Fruit fly (Drosophila melanogaster) whole organism, embryonic: Measurements from ENCODE around the gene CG42324.

Experiments used
- Abd-B ChIP-seq: fragments of 200-800 bp; sonication (Bioruptor generic); optimal IDR thresholded peaks from 2 replicates; lab custom pipeline; 2018; ENCODE audit warnings: missing biosample characterization, mild to moderate bottlenecking, missing genetic modification characterization, moderate library complexity
- Atf6 ChIP-seq: fragments of 200-800 bp; sonication (Bioruptor generic); IDR thresholded peaks from 2 replicates; pipeline ENCODE4 v1.3.6; 2022; ENCODE audit warnings: missing biosample characterization, missing genetic modification characterization
- B-H1 ChIP-seq: fragments of 200-800 bp; sonication (Bioruptor generic); IDR thresholded peaks from 3 replicates; pipeline ENCODE4 v1.3.6; 2022; ENCODE audit warnings: missing biosample characterization, missing genetic modification characterization
- CG10543 ChIP-seq: fragments of 200-800 bp; sonication (Bioruptor generic); optimal IDR thresholded peaks from 3 replicates; lab custom pipeline; 2017; ENCODE audit warnings: missing biosample characterization, mild to moderate bottlenecking, missing genetic modification characterization, moderate library complexity
- CG10979 ChIP-seq: fragments of 200-800 bp; sonication (Bioruptor generic); optimal IDR thresholded peaks from 2 replicates; lab custom pipeline; 2018; ENCODE audit warnings: missing biosample characterization, mild to moderate bottlenecking, missing genetic modification characterization, moderate library complexity
- CG11085 ChIP-seq: fragments of 200-800 bp; sonication (Bioruptor generic); IDR thresholded peaks from 2 replicates; pipeline ENCODE4 v1.3.6; 2022; ENCODE audit warnings: missing biosample characterization, missing genetic modification characterization
- CG13624 ChIP-seq: fragments of 200-800 bp; sonication (Bioruptor generic); optimal IDR thresholded peaks from 2 replicates; lab custom pipeline; 2016; ENCODE audit warnings: missing biosample characterization, missing genetic modification characterization
- CG16863 ChIP-seq: fragments of 200-800 bp; sonication (Bioruptor generic); optimal IDR thresholded peaks from 3 replicates; lab custom pipeline; 2016; ENCODE audit warnings: missing biosample characterization, missing genetic modification characterization
- CG17359 ChIP-seq: fragments of 200-800 bp; sonication (Bioruptor generic); optimal IDR thresholded peaks from 3 replicates; lab custom pipeline; 2018; ENCODE audit warnings: missing biosample characterization, mild to moderate bottlenecking, missing genetic modification characterization, moderate library complexity
- CG18619 ChIP-seq: fragments of 200-800 bp; sonication (Bioruptor generic); optimal IDR thresholded peaks from 3 replicates; lab custom pipeline; 2017; ENCODE audit warnings: missing biosample characterization, mild to moderate bottlenecking, missing genetic modification characterization
- CG3065 ChIP-seq: fragments of 200-800 bp; sonication (Bioruptor generic); optimal IDR thresholded peaks from 2 replicates; lab custom pipeline; 2016; ENCODE audit warnings: missing biosample characterization, missing genetic modification characterization
- CG4854 ChIP-seq: fragments of 200-800 bp; sonication (Bioruptor generic); optimal IDR thresholded peaks from 2 replicates; lab custom pipeline; 2016; ENCODE audit warnings: missing biosample characterization, missing genetic modification characterization, inconsistent platforms
- CG6254 ChIP-seq: fragments of 200-800 bp; sonication (Bioruptor generic); optimal IDR thresholded peaks from 3 replicates; lab custom pipeline; 2017; ENCODE audit warnings: mild to moderate bottlenecking, missing biosample characterization, missing genetic modification reagents, missing genetic modification characterization
- CG6854 ChIP-seq: fragments of 200-800 bp; sonication (Bioruptor generic); optimal IDR thresholded peaks from 3 replicates; lab custom pipeline; 2017; ENCODE audit warnings: missing biosample characterization, mild to moderate bottlenecking, missing genetic modification characterization
- CG7271 ChIP-seq: fragments of 200-800 bp; sonication (Bioruptor generic); optimal IDR thresholded peaks from 2 replicates; lab custom pipeline; 2018; ENCODE audit warnings: missing biosample characterization, mild to moderate bottlenecking, missing genetic modification characterization, moderate library complexity
- CG7928 ChIP-seq: fragments of 200-800 bp; sonication (Bioruptor generic); optimal IDR thresholded peaks from 2 replicates; lab custom pipeline; 2017; ENCODE audit warnings: missing biosample characterization, mild to moderate bottlenecking, missing genetic modification characterization
- CG9727 ChIP-seq: fragments of 200-800 bp; sonication (Bioruptor generic); optimal IDR thresholded peaks from 3 replicates; lab custom pipeline; 2017; ENCODE audit warnings: missing biosample characterization, mild to moderate bottlenecking, missing genetic modification characterization
- CG9797 ChIP-seq: fragments of 200-800 bp; sonication (Bioruptor generic); optimal IDR thresholded peaks from 3 replicates; lab custom pipeline; 2018; ENCODE audit warnings: missing biosample characterization, mild to moderate bottlenecking, missing genetic modification characterization
- CG9817 ChIP-seq: fragments of 200-800 bp; sonication (Bioruptor generic); optimal IDR thresholded peaks from 2 replicates; lab custom pipeline; 2018; ENCODE audit warnings: missing biosample characterization, mild to moderate bottlenecking, missing genetic modification characterization, moderate library complexity
- CG9932 ChIP-seq: fragments of 200-800 bp; sonication (Bioruptor generic); IDR thresholded peaks from 2 replicates; pipeline ENCODE4 v1.3.6; 2022; ENCODE audit warnings: missing biosample characterization, missing genetic modification characterization
- Camta ChIP-seq: fragments of 200-800 bp; sonication (Bioruptor generic); optimal IDR thresholded peaks from 2 replicates; lab custom pipeline; 2016; ENCODE audit warnings: missing biosample characterization, missing genetic modification characterization
- CrebB ChIP-seq: fragments of 200-800 bp; sonication (Bioruptor generic); optimal IDR thresholded peaks from 3 replicates; lab custom pipeline; 2018; ENCODE audit warnings: missing biosample characterization, mild to moderate bottlenecking, missing genetic modification characterization
- Doc3 ChIP-seq: fragments of 200-800 bp; sonication (Bioruptor generic); IDR thresholded peaks from 3 replicates; pipeline ENCODE4 v1.3.6; 2022; ENCODE audit warnings: missing biosample characterization, missing genetic modification characterization; ENCODE audit not compliant: partially characterized antibody
- Dp ChIP-seq: fragments of 200-800 bp; sonication (Bioruptor generic); optimal IDR thresholded peaks from 2 replicates; lab custom pipeline; 2018; ENCODE audit warnings: missing biosample characterization, mild to moderate bottlenecking, missing genetic modification characterization, moderate library complexity
- Eip74EF ChIP-seq, 2 experiments: fragments of 200-800 bp in 1 of 2; fragments of >200 bp in 1 of 2; sonication (Bioruptor generic) in 1 of 2; optimal IDR thresholded peaks; 2 replicates each; lab custom pipeline; 2017 to 2019; ENCODE audit warnings: missing biosample characterization in 2 of 2, missing genetic modification characterization in 2 of 2, mild to moderate bottlenecking in 1 of 2, moderate library complexity in 1 of 2
- MTF-1 ChIP-seq: fragments of 200-800 bp; sonication (Bioruptor generic); optimal IDR thresholded peaks from 2 replicates; lab custom pipeline; 2018; ENCODE audit warnings: missing biosample characterization, mild to moderate bottlenecking, missing genetic modification characterization, borderline replicate concordance
- NC2β ChIP-seq: fragments of 200-800 bp; sonication (Bioruptor generic); optimal IDR thresholded peaks from 2 replicates; lab custom pipeline; 2016; ENCODE audit warnings: missing biosample characterization, missing genetic modification characterization
- PHDP ChIP-seq: fragments of 200-800 bp; sonication (Bioruptor generic); optimal IDR thresholded peaks from 3 replicates; lab custom pipeline; 2018; ENCODE audit warnings: missing biosample characterization, mild to moderate bottlenecking, missing genetic modification characterization, moderate library complexity
- Pdp1 ChIP-seq, 2 experiments: fragments of 200-800 bp; sonication (Bioruptor generic); optimal IDR thresholded peaks; 3 replicates each; lab custom pipeline; 2016; ENCODE audit warnings: missing biosample characterization in 2 of 2, missing genetic modification characterization in 2 of 2, mild to moderate bottlenecking in 1 of 2, moderate library complexity in 1 of 2
- Xbp1 ChIP-seq: fragments of 200-800 bp; sonication (Bioruptor generic); optimal IDR thresholded peaks from 3 replicates; lab custom pipeline; 2016; ENCODE audit warnings: missing biosample characterization, mild to moderate bottlenecking, missing genetic modification characterization
- bsh ChIP-seq, 2 experiments: fragments of 200-800 bp; sonication (Bioruptor generic); optimal IDR thresholded peaks; 2 replicates each; lab custom pipeline; 2017 to 2018; ENCODE audit warnings: mild to moderate bottlenecking in 2 of 2, missing biosample characterization in 2 of 2, missing genetic modification characterization in 2 of 2, moderate library complexity in 1 of 2
- chif ChIP-seq, 2 experiments: fragments of 200-800 bp; sonication (Bioruptor generic); optimal IDR thresholded peaks; 3 replicates each; lab custom pipeline; 2016; ENCODE audit warnings: missing biosample characterization in 2 of 2, missing genetic modification characterization in 2 of 2
- ems ChIP-seq: fragments of 200-800 bp; sonication (Bioruptor generic); optimal IDR thresholded peaks from 3 replicates; lab custom pipeline; 2016; ENCODE audit warnings: missing biosample characterization, missing genetic modification characterization
- eve ChIP-seq, 2 experiments: fragments of >200 bp; optimal IDR thresholded peaks; 2 replicates each; lab custom pipeline; 2017; ENCODE audit warnings: missing biosample characterization in 2 of 2, missing genetic modification characterization in 2 of 2
- ftz-f1 ChIP-seq: fragments of 200-800 bp; sonication (Bioruptor generic); optimal IDR thresholded peaks from 2 replicates; lab custom pipeline; 2016; ENCODE audit warnings: missing biosample characterization, missing genetic modification characterization
- grau ChIP-seq: fragments of 200-800 bp; optimal IDR thresholded peaks from 3 replicates; lab custom pipeline; 2019; ENCODE audit warnings: missing biosample characterization, mild to moderate bottlenecking, missing genetic modification characterization, moderate library complexity
- grn ChIP-seq: fragments of 200-800 bp; sonication (Bioruptor generic); optimal IDR thresholded peaks from 3 replicates; lab custom pipeline; 2017; ENCODE audit warnings: missing biosample characterization, missing genetic modification characterization
- kay ChIP-seq: fragments of 200-800 bp; sonication (Bioruptor generic); optimal IDR thresholded peaks from 2 replicates; lab custom pipeline; 2016; ENCODE audit warnings: missing biosample characterization, missing genetic modification characterization
- lmd ChIP-seq: fragments of 200-800 bp; sonication (Bioruptor generic); IDR thresholded peaks from 2 replicates; pipeline ENCODE4 v1.3.6; 2022; ENCODE audit warnings: missing biosample characterization, missing genetic modification characterization
- lola ChIP-seq, 3 experiments: fragments of >200 bp in 2 of 3; fragments of 200-800 bp in 1 of 3; sonication (Bioruptor generic) in 1 of 3; optimal IDR thresholded peaks; 2 replicates each; lab custom pipeline; 2017 to 2019; ENCODE audit warnings: missing biosample characterization in 3 of 3, missing genetic modification characterization in 3 of 3, mild to moderate bottlenecking in 1 of 3, moderate library complexity in 1 of 3
- nerfin-2 ChIP-seq: fragments of 200-800 bp; sonication (Bioruptor generic); IDR thresholded peaks from 2 replicates; pipeline ENCODE4 v1.3.6; 2022; ENCODE audit warnings: missing biosample characterization, missing genetic modification characterization; ENCODE audit not compliant: partially characterized antibody
- nmo ChIP-seq: fragments of 200-800 bp; sonication (Bioruptor generic); optimal IDR thresholded peaks from 2 replicates; lab custom pipeline; 2018; ENCODE audit warnings: missing biosample characterization, mild to moderate bottlenecking, missing genetic modification characterization, moderate library complexity
- rib ChIP-seq: fragments of 200-800 bp; sonication (Bioruptor generic); IDR thresholded peaks from 2 replicates; pipeline ENCODE4 v1.3.6; 2022; ENCODE audit warnings: missing biosample characterization, missing genetic modification characterization
- row ChIP-seq: fragments of 200-800 bp; sonication (Bioruptor generic); IDR thresholded peaks from 3 replicates; pipeline ENCODE4 v1.3.6; 2022; ENCODE audit warnings: missing biosample characterization, missing genetic modification characterization
- salm ChIP-seq: fragments of 200-800 bp; sonication (Bioruptor generic); optimal IDR thresholded peaks from 2 replicates; lab custom pipeline; 2018; ENCODE audit warnings: missing biosample characterization, mild to moderate bottlenecking, missing genetic modification characterization
- sens ChIP-seq: fragments of 200-800 bp; sonication (Bioruptor generic); peaks from one replicate; lab custom pipeline; 2016; ENCODE audit warnings: missing biosample characterization, missing genetic modification characterization
- slbo ChIP-seq: fragments of 200-800 bp; sonication (Bioruptor generic); IDR thresholded peaks from 2 replicates; pipeline ENCODE4 v1.3.6; 2022; ENCODE audit warnings: missing biosample characterization, missing genetic modification characterization
- sob ChIP-seq: fragments of 200-800 bp; sonication (Bioruptor generic); IDR thresholded peaks from 2 replicates; pipeline ENCODE4 v1.3.6; 2022; ENCODE audit warnings: missing biosample characterization, missing genetic modification characterization
- trem ChIP-seq: fragments of 200-800 bp; optimal IDR thresholded peaks from 3 replicates; lab custom pipeline; 2019; ENCODE audit warnings: missing biosample characterization, mild to moderate bottlenecking, missing genetic modification characterization, moderate library complexity
- vfl ChIP-seq: fragments of 200-800 bp; sonication (Bioruptor generic); optimal IDR thresholded peaks from 2 replicates; lab custom pipeline; 2016; ENCODE audit warnings: missing biosample characterization, missing genetic modification characterization

CG42324 gene

dm6 chr3L:3471174-3471573 is 1.1 kb upstream of the CG42324 start, which contains the start of gene CG14971 (continued):
- TF ChIP-seq Eip74EF (GFP tag; optimal IDR thresholded peaks at IDR 0.05; lab: Kevin White, UChicago) (peak in 1 of 2 experiments; percentile 47), MTF-1 (GFP tag; lab: Kevin White, UChicago) (no peak), bsh (GFP tag; optimal IDR thresholded peaks at IDR 0.05; lab: Kevin White, UChicago) (peak in 1 of 2 experiments; percentile 8), grau (peak; percentile 37), eve (GFP tag; optimal IDR thresholded peaks at IDR 0.05; lab: Kevin White, UChicago) (no peak), CG9727 (GFP tag; lab: Kevin White, UChicago) (peak; percentile 20), vfl (GFP tag; lab: Kevin White, UChicago) (peak; percentile 48), CG10543 (GFP tag; lab: Kevin White, UChicago) (peak; percentile 23), Atf6 (GFP tag; lab: Robert Waterston, UW) (peak; percentile 11; the same call in 1 of the 2 replicates), B-H1 (no peak), CG9797 (GFP tag; lab: Kevin White, UChicago) (peak; percentile 38), Doc3 (peak; percentile 76), CrebB (tag; lab: Kevin White, UChicago) (no peak), chif (GFP tag; optimal IDR thresholded peaks at IDR 0.05; lab: Kevin White, UChicago) (peak in 1 of 2 experiments; percentile 14), CG18619 (GFP tag; lab: Kevin White, UChicago) (peak; percentile 34), NC2β (peak; percentile 48), sob (GFP tag; lab: Robert Waterston, UW) (peak; percentile 50; the same call in 1 of the 2 replicates), CG13624 (GFP tag; lab: Kevin White, UChicago) (peak; percentile 56), kay (GFP tag; lab: Kevin White, UChicago) (no peak), CG4854 (GFP tag; lab: Kevin White, UChicago) (no peak), CG11085 (GFP tag; lab: Robert Waterston, UW) (no peak), grn (no peak), Pdp1 (GFP tag; optimal IDR thresholded peaks at IDR 0.05; lab: Kevin White, UChicago) (peak in 1 of 2 experiments; percentile 16), CG6254 (GFP tag; lab: Kevin White, UChicago) (no peak), ftz-f1 (GFP tag; lab: Kevin White, UChicago) (peak; percentile 9), lola (GFP tag; optimal IDR thresholded peaks at IDR 0.05; lab: Kevin White, UChicago) (no peak), CG7271 (tag; lab: Kevin White, UChicago) (no peak), nerfin-2 (GFP tag; lab: Robert Waterston, UW) (peak; percentile 60), lmd (GFP tag; lab: Robert Waterston, UW) (peak; percentile 48; the same call in 1 of the 2 replicates), rib (GFP tag; lab: Robert Waterston, UW) (0 out of 2 replicates have a peak, but pooled peaks have one; percentile 18), CG16863 (GFP tag; lab: Kevin White, UChicago) (no peak), CG9932 (GFP tag; lab: Robert Waterston, UW) (peak; percentile 73), nmo (GFP tag; lab: Kevin White, UChicago) (peak; percentile 53), CG6854 (GFP tag; lab: Kevin White, UChicago) (no peak), CG3065 (GFP tag; lab: Kevin White, UChicago) (no peak), Xbp1 (peak; percentile 46), salm (tag; lab: Kevin White, UChicago) (no peak), trem (peak; percentile 59), Dp (GFP tag; lab: Kevin White, UChicago) (peak; percentile 71), sens (peak; percentile 82), CG17359 (tag; lab: Kevin White, UChicago) (no peak), ems (peak; percentile 44), CG10979 (tag; lab: Kevin White, UChicago) (peak; percentile 18), Camta (GFP tag; lab: Kevin White, UChicago) (peak; percentile 3), Abd-B (peak; percentile 34), CG9817 (tag; lab: Kevin White, UChicago) (peak; percentile 3), row (GFP tag; lab: Robert Waterston, UW) (peak; percentile 96), CG7928 (GFP tag; lab: Kevin White, UChicago) (peak; percentile 46), slbo (GFP tag; lab: Robert Waterston, UW) (peak; percentile 76), PHDP (tag; lab: Kevin White, UChicago) (peak; percentile 8)
